Worm (Caenorhabditis elegans): ENCODE measurements around the gene Y38H8A.2.

DNA sequence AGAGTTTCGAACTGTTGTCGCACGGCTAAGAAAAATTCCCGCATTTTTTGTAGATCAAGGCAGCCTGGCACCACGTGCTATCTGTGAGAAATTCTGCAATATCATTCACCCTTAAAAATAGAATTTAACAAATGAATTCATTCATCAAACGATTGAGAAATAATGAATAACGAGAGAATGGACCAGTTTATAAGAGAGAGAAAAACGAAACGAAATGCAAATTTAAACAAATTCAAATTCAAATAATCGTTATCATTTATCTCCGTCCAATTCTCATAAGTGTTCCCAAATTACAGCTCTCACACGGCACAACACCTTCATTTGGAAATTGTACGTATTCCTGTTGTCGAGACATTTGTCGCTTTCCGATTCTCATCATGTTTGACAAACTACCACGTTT lies 30.9 kb downstream of the Y38H8A.2 start, which contains the start of gene seld-1:
- TF ChIP-seq nhr-21 (tag; optimal IDR thresholded peaks at IDR 0.05), result no peak
- TF ChIP-seq ZK546.5 (tag; optimal IDR thresholded peaks at IDR 0.05), result no peak
- no peak for TF ChIP-seq nhr-6 (tag; optimal IDR thresholded peaks at IDR 0.05)
- TF ChIP-seq zag-1 (tag; optimal IDR thresholded peaks at IDR 0.05), result no peak
- no peak for TF ChIP-seq F13H6.1 (tag; optimal IDR thresholded peaks at IDR 0.05)
- no peak for TF ChIP-seq unc-62 (GFP tag; optimal IDR thresholded peaks at IDR 0.05)
